Worm (Caenorhabditis elegans) whole organism, dauer: ENCODE results near the gene nhr-175.

Source experiments
- unc-62 ChIP-seq: sonication (generic microtip); optimal IDR thresholded peaks from 2 replicates; lab custom pipeline; 2017; ENCODE audit warnings: missing biosample characterization, missing genetic modification reagents, missing genetic modification characterization

nhr-175 gene

ce11 chrV:13866353-13866752 lies at the start of gene nhr-175:
Gene nhr-175 (plus strand): TSS chrV:13866691.
- no peak for TF ChIP-seq unc-62 (GFP tag; lab: Kevin White, UChicago)

- TF ChIP-seq unc-62 (GFP tag; lab: Kevin White, UChicago) = no peak
These were observed 49.6 kb upstream of the nhr-175 start, which contains the start of gene F55B12.2 for ce11 chrV:13816877-13817276. Gene F55B12.2 (minus strand): TSS chrV:13816977.

- TF ChIP-seq unc-62 (GFP tag; lab: Kevin White, UChicago) = no peak
These were observed 47.6 kb upstream of the nhr-175 start, which contains the start of gene sel-10 for ce11 chrV:13818824-13819408. Gene sel-10 (plus strand): TSS chrV:13819361.

ce11 chrV:13822752-13823151 lies 43.7 kb upstream of the nhr-175 start, which contains the start of gene hpo-31:
Gene hpo-31 (plus strand): TSS chrV:13823052.
- TF ChIP-seq unc-62 (GFP tag; lab: Kevin White, UChicago) = no peak

- TF ChIP-seq unc-62 (GFP tag; lab: Kevin White, UChicago) = no peak
These were observed 38.6 kb upstream of the nhr-175 start, which contains the start of gene nrf-5 for ce11 chrV:13827920-13828319. Gene nrf-5 (plus strand): TSS chrV:13828267.

ce11 chrV:13830813-13831212 lies 35.7 kb upstream of the nhr-175 start, which contains the start of gene str-165:
Gene str-165 (plus strand): TSS chrV:13831113.
- no peak for TF ChIP-seq unc-62 (GFP tag; lab: Kevin White, UChicago)

- TF ChIP-seq unc-62 (GFP tag; lab: Kevin White, UChicago) = no peak
These were observed 32.5 kb upstream of the nhr-175 start, which contains the start of gene srx-129 for ce11 chrV:13833951-13834350. Gene srx-129 (plus strand): TSS chrV:13834251.

- TF ChIP-seq unc-62 (GFP tag; lab: Kevin White, UChicago) = no peak
These were observed 29.3 kb upstream of the nhr-175 start, which contains the start of gene srx-128 for ce11 chrV:13837173-13837572. Gene srx-128 (plus strand): TSS chrV:13837473.

ce11 chrV:13839433-13839832 lies 27.1 kb upstream of the nhr-175 start, which contains the start of gene F55B12.10:
Gene F55B12.10 (plus strand): TSS chrV:13839733.
- TF ChIP-seq unc-62 (GFP tag; lab: Kevin White, UChicago) = no peak

- TF ChIP-seq unc-62 (GFP tag; lab: Kevin White, UChicago) = no peak
These were observed 25.6 kb upstream of the nhr-175 start, which contains the start of gene srx-17 for ce11 chrV:13840909-13841308. Gene srx-17 (plus strand): TSS chrV:13841209.

ce11 chrV:13843147-13843546 lies 23.3 kb upstream of the nhr-175 start, which contains the start of gene srx-130:
Gene srx-130 (plus strand): TSS chrV:13843447.
- no peak for TF ChIP-seq unc-62 (GFP tag; lab: Kevin White, UChicago)

- no peak for TF ChIP-seq unc-62 (GFP tag; lab: Kevin White, UChicago)
These were observed 21.4 kb upstream of the nhr-175 start, which contains the start of gene srx-131 for ce11 chrV:13845136-13845535. Gene srx-131 (plus strand): TSS chrV:13845436.

ce11 chrV:13848379-13848778 lies 18.1 kb upstream of the nhr-175 start, which contains the start of gene srx-133:
Gene srx-133 (plus strand): TSS chrV:13848679.
- no peak for TF ChIP-seq unc-62 (GFP tag; lab: Kevin White, UChicago)

- TF ChIP-seq unc-62 (GFP tag; lab: Kevin White, UChicago) = no peak
These were observed 16.3 kb upstream of the nhr-175 start, which contains the start of gene hpx-2 for ce11 chrV:13850170-13850569. Gene hpx-2 (plus strand): TSS chrV:13850470.

- TF ChIP-seq unc-62 (GFP tag; lab: Kevin White, UChicago) = no peak
These were observed 12.2 kb upstream of the nhr-175 start, which contains the start of gene ttr-21 for ce11 chrV:13854306-13854705. Gene ttr-21 (minus strand): TSS chrV:13854405.

- no peak for TF ChIP-seq unc-62 (GFP tag; lab: Kevin White, UChicago)
These were observed 10.1 kb upstream of the nhr-175 start, which contains the start of gene srx-134 for ce11 chrV:13856376-13856775. Gene srx-134 (minus strand): TSS chrV:13856476.
